Fruit fly (Drosophila melanogaster) whole organism: Measurements from ENCODE around the gene Oatp33Eb.

Source experiments
- CG8478 ChIP-seq: fragments of >200 bp; optimal IDR thresholded peaks from 2 replicates; lab custom pipeline; 2018; ENCODE audit warnings: inconsistent platforms
- Dll ChIP-seq: fragments of >200 bp; optimal IDR thresholded peaks from 2 replicates; lab custom pipeline; 2017
- EcR ChIP-seq, 2 experiments: fragments of >200 bp; optimal IDR thresholded peaks; 2 replicates each; lab custom pipeline; 2017; ENCODE audit warnings: missing biosample characterization in 2 of 2, missing genetic modification characterization in 2 of 2, missing genetic modification reagents in 2 of 2
- pan ChIP-seq: fragments of >200 bp; optimal IDR thresholded peaks from 2 replicates; lab custom pipeline; 2017
- psq ChIP-seq: fragments of >200 bp; optimal IDR thresholded peaks from 2 replicates; lab custom pipeline; 2017
- usp ChIP-seq: fragments of >200 bp; optimal IDR thresholded peaks from 2 replicates; lab custom pipeline; 2017; ENCODE audit warnings: missing biosample characterization, missing genetic modification characterization, mixed read lengths

Gene Oatp33Eb

dm6 chr2L:12487311-12487710 lies 39.0 kb downstream of the Oatp33Eb start:
- TF ChIP-seq usp (GFP tag; lab: Kevin White, UChicago): no peak
- TF ChIP-seq CG8478 (lab: Kevin White, UChicago): no peak
- no peak for TF ChIP-seq psq (lab: Kevin White, UChicago)
- TF ChIP-seq Dll (lab: Kevin White, UChicago): no peak
- TF ChIP-seq pan (lab: Kevin White, UChicago): no peak
- no peak for TF ChIP-seq EcR (GFP tag; optimal IDR thresholded peaks at IDR 0.05; lab: Kevin White, UChicago)

- TF ChIP-seq Dll (lab: Kevin White, UChicago): no peak
- no peak for TF ChIP-seq psq (lab: Kevin White, UChicago)
- TF ChIP-seq pan (lab: Kevin White, UChicago): no peak
- no peak for TF ChIP-seq usp (GFP tag; lab: Kevin White, UChicago)
- no peak for TF ChIP-seq CG8478 (lab: Kevin White, UChicago)
- no peak for TF ChIP-seq EcR (GFP tag; optimal IDR thresholded peaks at IDR 0.05; lab: Kevin White, UChicago)
These were observed 39.5 kb downstream of the Oatp33Eb start for dm6 chr2L:12487823-12488222.

- TF ChIP-seq usp (GFP tag; lab: Kevin White, UChicago) (no peak), Dll (lab: Kevin White, UChicago) (no peak), CG8478 (lab: Kevin White, UChicago) (no peak), EcR (GFP tag; optimal IDR thresholded peaks at IDR 0.05; lab: Kevin White, UChicago) (no peak), pan (lab: Kevin White, UChicago) (no peak), psq (lab: Kevin White, UChicago) (no peak)
These were observed 41.2 kb downstream of the Oatp33Eb start for dm6 chr2L:12489470-12489869.

dm6 chr2L:12493101-12493770 lies 45.0 kb downstream of the Oatp33Eb start:
- TF ChIP-seq psq (lab: Kevin White, UChicago): no peak

dm6 chr2L:12493771-12494317 lies 45.6 kb downstream of the Oatp33Eb start:
- TF ChIP-seq EcR (GFP tag; optimal IDR thresholded peaks at IDR 0.05; lab: Kevin White, UChicago): no peak
- TF ChIP-seq usp (GFP tag; lab: Kevin White, UChicago): no peak
- TF ChIP-seq psq (lab: Kevin White, UChicago): no peak
- no peak for TF ChIP-seq Dll (lab: Kevin White, UChicago)
- TF ChIP-seq CG8478 (lab: Kevin White, UChicago): no peak
- no peak for TF ChIP-seq pan (lab: Kevin White, UChicago)

dm6 chr2L:12495196-12495595 lies 46.9 kb downstream of the Oatp33Eb start:
- no peak for TF ChIP-seq pan (lab: Kevin White, UChicago)
- no peak for TF ChIP-seq CG8478 (lab: Kevin White, UChicago)
- TF ChIP-seq psq (lab: Kevin White, UChicago): no peak
- TF ChIP-seq Dll (lab: Kevin White, UChicago): no peak
- no peak for TF ChIP-seq EcR (GFP tag; optimal IDR thresholded peaks at IDR 0.05; lab: Kevin White, UChicago)
- TF ChIP-seq usp (GFP tag; lab: Kevin White, UChicago): no peak

- no peak for TF ChIP-seq CG8478 (lab: Kevin White, UChicago)
- no peak for TF ChIP-seq Dll (lab: Kevin White, UChicago)
- no peak for TF ChIP-seq EcR (GFP tag; optimal IDR thresholded peaks at IDR 0.05; lab: Kevin White, UChicago)
- no peak for TF ChIP-seq psq (lab: Kevin White, UChicago)
- no peak for TF ChIP-seq usp (GFP tag; lab: Kevin White, UChicago)
- TF ChIP-seq pan (lab: Kevin White, UChicago): no peak
These were observed 49.3 kb downstream of the Oatp33Eb start, which contains the start of gene t-cup for dm6 chr2L:12497283-12498265. TSS of gene t-cup (minus strand) at chr2L:12497333.

dm6 chr2L:12498538-12498937 lies 50.3 kb downstream of the Oatp33Eb start:
- TF ChIP-seq EcR (GFP tag; optimal IDR thresholded peaks at IDR 0.05; lab: Kevin White, UChicago) (no peak), CG8478 (lab: Kevin White, UChicago) (no peak), psq (lab: Kevin White, UChicago) (no peak), Dll (lab: Kevin White, UChicago) (no peak), pan (lab: Kevin White, UChicago) (no peak), usp (GFP tag; lab: Kevin White, UChicago) (no peak)

- no peak for TF ChIP-seq Dll (lab: Kevin White, UChicago)
These were observed 50.9 kb downstream of the Oatp33Eb start for dm6 chr2L:12499189-12499588.

- no peak for TF ChIP-seq Dll (lab: Kevin White, UChicago)
- no peak for TF ChIP-seq CG8478 (lab: Kevin White, UChicago)
- no peak for TF ChIP-seq psq (lab: Kevin White, UChicago)
- TF ChIP-seq usp (GFP tag; lab: Kevin White, UChicago): no peak
- no peak for TF ChIP-seq pan (lab: Kevin White, UChicago)
- no peak for TF ChIP-seq EcR (GFP tag; optimal IDR thresholded peaks at IDR 0.05; lab: Kevin White, UChicago)
These were observed 52.1 kb downstream of the Oatp33Eb start for dm6 chr2L:12500405-12500804.
